Fruit fly (Drosophila melanogaster) whole organism, adult: Measurements from ENCODE around the gene Dus2.

Experiments used
- CG11617 ChIP-seq: fragments of 200-800 bp; sonication (Bioruptor generic); optimal IDR thresholded peaks from 2 replicates; lab custom pipeline; 2017; ENCODE audit warnings: mild to moderate bottlenecking, missing biosample characterization, missing genetic modification reagents, missing genetic modification characterization
- CG12768 ChIP-seq: fragments of 200-800 bp; sonication (Bioruptor generic); optimal IDR thresholded peaks from 2 replicates; lab custom pipeline; 2017; ENCODE audit warnings: missing biosample characterization, missing genetic modification characterization, mild to moderate bottlenecking, moderate library complexity, missing genetic modification reagents
- CG14711 ChIP-seq: fragments of 200-800 bp; sonication (Bioruptor generic); optimal IDR thresholded peaks from 2 replicates; lab custom pipeline; 2018; ENCODE audit warnings: missing biosample characterization, mild to moderate bottlenecking, missing genetic modification characterization, moderate library complexity
- CG1620 ChIP-seq: fragments of 200-800 bp; sonication (Bioruptor generic); optimal IDR thresholded peaks from 2 replicates; lab custom pipeline; 2016; ENCODE audit warnings: missing biosample characterization, missing genetic modification characterization
- CG33017 ChIP-seq: fragments of 200-800 bp; sonication (Bioruptor generic); optimal IDR thresholded peaks from 2 replicates; lab custom pipeline; 2018; ENCODE audit warnings: missing biosample characterization, mild to moderate bottlenecking, missing genetic modification characterization, moderate library complexity
- CG5204 ChIP-seq: fragments of 200-800 bp; sonication (Bioruptor generic); optimal IDR thresholded peaks from 2 replicates; lab custom pipeline; 2016; ENCODE audit warnings: missing biosample characterization, missing genetic modification characterization
- CG7045 ChIP-seq: fragments of 200-800 bp; sonication (Bioruptor generic); optimal IDR thresholded peaks from 2 replicates; lab custom pipeline; 2017; ENCODE audit warnings: missing biosample characterization, mild to moderate bottlenecking, missing genetic modification characterization
- CG7101 ChIP-seq: fragments of 200-800 bp; sonication (Bioruptor generic); optimal IDR thresholded peaks from 2 replicates; lab custom pipeline; 2018; ENCODE audit warnings: missing biosample characterization, mild to moderate bottlenecking, missing genetic modification characterization, moderate library complexity
- Clk ChIP-seq: fragments of 200-800 bp; sonication (Bioruptor generic); optimal IDR thresholded peaks from 2 replicates; lab custom pipeline; 2017; ENCODE audit warnings: missing biosample characterization, missing genetic modification characterization
- Crg-1 ChIP-seq: fragments of 200-800 bp; sonication (Bioruptor generic); optimal IDR thresholded peaks from 2 replicates; lab custom pipeline; 2016; ENCODE audit warnings: missing biosample characterization, missing genetic modification characterization
- Hr96 ChIP-seq: fragments of 200-800 bp; sonication (Bioruptor generic); optimal IDR thresholded peaks from 2 replicates; lab custom pipeline; 2016; ENCODE audit warnings: missing biosample characterization, missing genetic modification characterization
- Mnt ChIP-seq: fragments of 200-800 bp; sonication (Bioruptor generic); optimal IDR thresholded peaks from 2 replicates; lab custom pipeline; 2016; ENCODE audit warnings: missing biosample characterization, mild to moderate bottlenecking, missing genetic modification characterization
- bab1 ChIP-seq: fragments of 200-800 bp; sonication (Bioruptor generic); optimal IDR thresholded peaks from 3 replicates; lab custom pipeline; 2019; ENCODE audit warnings: missing biosample characterization, mild to moderate bottlenecking, missing genetic modification characterization, moderate library complexity
- cic ChIP-seq: fragments of 200-800 bp; sonication (Bioruptor generic); optimal IDR thresholded peaks from 2 replicates; lab custom pipeline; 2017; ENCODE audit warnings: missing biosample characterization, mild to moderate bottlenecking, missing genetic modification characterization, moderate library complexity
- cnc ChIP-seq, 2 experiments: fragments of >200 bp; optimal IDR thresholded peaks; 2 replicates each; lab custom pipeline; 2017
- kay ChIP-seq: fragments of 200-800 bp; sonication (Bioruptor generic); peaks from one replicate; lab custom pipeline; 2016; ENCODE audit warnings: missing biosample characterization, missing genetic modification characterization, borderline replicate concordance
- ovo ChIP-seq: fragments of 200-800 bp; sonication (Bioruptor generic); optimal IDR thresholded peaks from 2 replicates; lab custom pipeline; 2016; ENCODE audit warnings: missing biosample characterization, missing genetic modification characterization
- pad ChIP-seq: fragments of 200-800 bp; sonication (Bioruptor generic); optimal IDR thresholded peaks from 3 replicates; lab custom pipeline; 2017; ENCODE audit warnings: missing biosample characterization, missing genetic modification characterization, mild to moderate bottlenecking, moderate library complexity, missing genetic modification reagents
- tj ChIP-seq: fragments of 200-800 bp; sonication (Bioruptor generic); optimal IDR thresholded peaks from 3 replicates; lab custom pipeline; 2017; ENCODE audit warnings: missing biosample characterization, mild to moderate bottlenecking, missing genetic modification characterization, moderate library complexity
- toe ChIP-seq: fragments of 200-800 bp; sonication (Bioruptor generic); optimal IDR thresholded peaks from 2 replicates; lab custom pipeline; 2016; ENCODE audit warnings: missing biosample characterization, missing genetic modification characterization

Gene Dus2

dm6 chrX:14216844-14217243, 20.9 kb upstream of the Dus2 start:
- TF ChIP-seq CG14711 (tag; lab: Kevin White, UChicago) (no peak), CG11617 (no peak), bab1 (GFP tag; lab: Kevin White, UChicago) (no peak), CG33017 (tag; lab: Kevin White, UChicago) (no peak)

- TF ChIP-seq CG33017 (tag; lab: Kevin White, UChicago) = peak; percentile 65
- TF ChIP-seq ovo (GFP tag; lab: Kevin White, UChicago) = no peak
- TF ChIP-seq kay (GFP tag; lab: Kevin White, UChicago) = no peak
- TF ChIP-seq CG7101 (tag; lab: Kevin White, UChicago) = peak; percentile 83
- TF ChIP-seq cic (GFP tag; lab: Kevin White, UChicago) = no peak
- peak; percentile 4 for TF ChIP-seq Hr96 (GFP tag; lab: Kevin White, UChicago)
- peak; percentile 52 for TF ChIP-seq pad (GFP tag; lab: Kevin White, UChicago)
- TF ChIP-seq CG5204 (GFP tag; lab: Kevin White, UChicago) = no peak
- TF ChIP-seq CG12768 (GFP tag; lab: Kevin White, UChicago) = peak; percentile 40
- no peak for TF ChIP-seq Mnt (GFP tag; lab: Kevin White, UChicago)
- peak; percentile 23 for TF ChIP-seq tj (GFP tag; lab: Kevin White, UChicago)
- TF ChIP-seq Clk (GFP tag; lab: Kevin White, UChicago) = no peak
- peak; percentile 29 for TF ChIP-seq toe (GFP tag; lab: Kevin White, UChicago)
- no peak for TF ChIP-seq cnc (optimal IDR thresholded peaks at IDR 0.05; lab: Kevin White, UChicago)
- TF ChIP-seq CG7045 (GFP tag; lab: Kevin White, UChicago) = peak; percentile 71
- TF ChIP-seq CG14711 (tag; lab: Kevin White, UChicago) = peak; percentile 86
- TF ChIP-seq CG1620 (GFP tag; lab: Kevin White, UChicago) = peak; percentile 38
- no peak for TF ChIP-seq Crg-1 (GFP tag; lab: Kevin White, UChicago)
- peak; percentile 68 for TF ChIP-seq CG11617
- peak; percentile 92 for TF ChIP-seq bab1 (GFP tag; lab: Kevin White, UChicago)
Observed at dm6 chrX:14218045-14218483, 19.7 kb upstream of the Dus2 start.

- TF ChIP-seq pad (GFP tag; lab: Kevin White, UChicago) = peak; percentile 51
- TF ChIP-seq Mnt (GFP tag; lab: Kevin White, UChicago) = no peak
- TF ChIP-seq CG11617 = no peak
- TF ChIP-seq Crg-1 (GFP tag; lab: Kevin White, UChicago) = no peak
- TF ChIP-seq bab1 (GFP tag; lab: Kevin White, UChicago) = peak; percentile 9
- no peak for TF ChIP-seq CG5204 (GFP tag; lab: Kevin White, UChicago)
- TF ChIP-seq kay (GFP tag; lab: Kevin White, UChicago) = no peak
- peak; percentile 94 for TF ChIP-seq ovo (GFP tag; lab: Kevin White, UChicago)
- no peak for TF ChIP-seq CG33017 (tag; lab: Kevin White, UChicago)
- TF ChIP-seq Hr96 (GFP tag; lab: Kevin White, UChicago) = no peak
- TF ChIP-seq CG14711 (tag; lab: Kevin White, UChicago) = no peak
- no peak for TF ChIP-seq CG1620 (GFP tag; lab: Kevin White, UChicago)
- no peak for TF ChIP-seq tj (GFP tag; lab: Kevin White, UChicago)
- TF ChIP-seq cic (GFP tag; lab: Kevin White, UChicago) = no peak
- no peak for TF ChIP-seq CG7045 (GFP tag; lab: Kevin White, UChicago)
- no peak for TF ChIP-seq Clk (GFP tag; lab: Kevin White, UChicago)
- no peak for TF ChIP-seq CG7101 (tag; lab: Kevin White, UChicago)
Observed at dm6 chrX:14221182-14221581, 16.6 kb upstream of the Dus2 start.

dm6 chrX:14221995-14222394, 15.8 kb upstream of the Dus2 start:
- TF ChIP-seq tj (GFP tag; lab: Kevin White, UChicago) = peak; percentile 6
- no peak for TF ChIP-seq toe (GFP tag; lab: Kevin White, UChicago)

dm6 chrX:14225665-14226064, 12.1 kb upstream of the Dus2 start, which contains the start of gene CG11674:
Gene CG11674, minus strand, starts transcription at chrX:14225879.
- TF ChIP-seq ovo (GFP tag; lab: Kevin White, UChicago) = peak; percentile 76
- TF ChIP-seq cic (GFP tag; lab: Kevin White, UChicago) = no peak
- TF ChIP-seq CG5204 (GFP tag; lab: Kevin White, UChicago) = no peak
- peak; percentile 55 for TF ChIP-seq pad (GFP tag; lab: Kevin White, UChicago)
- no peak for TF ChIP-seq tj (GFP tag; lab: Kevin White, UChicago)

- TF ChIP-seq Crg-1 (GFP tag; lab: Kevin White, UChicago) (no peak), CG12768 (GFP tag; lab: Kevin White, UChicago) (no peak)
Observed at dm6 chrX:14226093-14226492, 11.7 kb upstream of the Dus2 start, which contains the start of gene mRpL38. Gene mRpL38, plus strand, starts transcription at chrX:14226289.

dm6 chrX:14227043-14227442, 10.7 kb upstream of the Dus2 start:
- TF ChIP-seq CG11617 (no peak), Clk (GFP tag; lab: Kevin White, UChicago) (no peak), CG1620 (GFP tag; lab: Kevin White, UChicago) (no peak), CG33017 (tag; lab: Kevin White, UChicago) (no peak), CG5204 (GFP tag; lab: Kevin White, UChicago) (no peak), toe (GFP tag; lab: Kevin White, UChicago) (no peak), kay (GFP tag; lab: Kevin White, UChicago) (no peak), CG12768 (GFP tag; lab: Kevin White, UChicago) (no peak), tj (GFP tag; lab: Kevin White, UChicago) (no peak), bab1 (GFP tag; lab: Kevin White, UChicago) (no peak), CG7045 (GFP tag; lab: Kevin White, UChicago) (no peak), CG7101 (tag; lab: Kevin White, UChicago) (no peak), ovo (GFP tag; lab: Kevin White, UChicago) (no peak), Mnt (GFP tag; lab: Kevin White, UChicago) (no peak)
